Worm (Caenorhabditis elegans): Measurements from ENCODE around the gene Y69A2AR.32.
A peak's percentile ranks its signal among the peaks of the same experiment; 100 is the strongest.

ce11 chrIV:2618611-2619010, 8.4 kb downstream of the Y69A2AR.32 start, which contains the start of gene smf-3:
- TF ChIP-seq ama-1 (optimal IDR thresholded peaks at IDR 0.05): no peak
- no peak for TF ChIP-seq lin-39 (tag; optimal IDR thresholded peaks at IDR 0.05)
- TF ChIP-seq mdl-1 (tag; optimal IDR thresholded peaks at IDR 0.05): peak in 1 of 2 experiments; percentile 10
- no peak for TF ChIP-seq fkh-10 (GFP tag; optimal IDR thresholded peaks at IDR 0.05)
- TF ChIP-seq hlh-11 (tag; optimal IDR thresholded peaks at IDR 0.05): peak; percentile 77
- TF ChIP-seq hif-1 (tag; optimal IDR thresholded peaks at IDR 0.05): peak in 1 of 2 experiments; percentile 89
- TF ChIP-seq aha-1 (tag): peak; percentile 96
- no peak for TF ChIP-seq dmd-8 (GFP tag; IDR thresholded peaks at IDR 0.05)
- TF ChIP-seq snpc-4 (tag; optimal IDR thresholded peaks at IDR 0.05): no peak
- TF ChIP-seq pqm-1 (tag; optimal IDR thresholded peaks at IDR 0.05): peak; percentile 86
- TF ChIP-seq lir-3 (tag; optimal IDR thresholded peaks at IDR 0.05): no peak
- TF ChIP-seq Y5F2A.4 (GFP tag; optimal IDR thresholded peaks at IDR 0.05): no peak
- TF ChIP-seq lsy-2 (tag; optimal IDR thresholded peaks at IDR 0.05): no peak
- TF ChIP-seq nhr-77 (tag; optimal IDR thresholded peaks at IDR 0.05): peak; percentile 61
